Fruit fly (Drosophila melanogaster) whole organism, embryonic: ENCODE measurements around the gene CG6414.

Experiments used
- Blimp-1 ChIP-seq: fragments of 200-800 bp; sonication (Bioruptor generic); optimal IDR thresholded peaks from 3 replicates; lab custom pipeline; 2018; ENCODE audit warnings: missing biosample characterization, missing genetic modification characterization, mild to moderate bottlenecking, moderate library complexity, missing genetic modification reagents
- CG13624 ChIP-seq: fragments of 200-800 bp; sonication (Bioruptor generic); optimal IDR thresholded peaks from 2 replicates; lab custom pipeline; 2016; ENCODE audit warnings: missing biosample characterization, missing genetic modification characterization
- CG14050 ChIP-seq: fragments of 200-800 bp; sonication (Bioruptor generic); IDR thresholded peaks from 3 replicates; pipeline ENCODE4 v1.3.6; 2022; ENCODE audit warnings: missing biosample characterization, missing genetic modification characterization
- CG1647 ChIP-seq: fragments of 200-800 bp; sonication (Bioruptor generic); optimal IDR thresholded peaks from 3 replicates; lab custom pipeline; 2016; ENCODE audit warnings: missing biosample characterization, missing genetic modification characterization
- CG6254 ChIP-seq: fragments of 200-800 bp; sonication (Bioruptor generic); optimal IDR thresholded peaks from 3 replicates; lab custom pipeline; 2017; ENCODE audit warnings: mild to moderate bottlenecking, missing biosample characterization, missing genetic modification reagents, missing genetic modification characterization
- Dfd ChIP-seq, 2 experiments: fragments of >200 bp; optimal IDR thresholded peaks; 2 replicates each; lab custom pipeline; 2017; ENCODE audit warnings: missing biosample characterization in 2 of 2, missing genetic modification characterization in 2 of 2
- HHEX ChIP-seq: fragments of 200-800 bp; sonication (Bioruptor generic); optimal IDR thresholded peaks from 3 replicates; lab custom pipeline; 2017; ENCODE audit warnings: missing biosample characterization, mild to moderate bottlenecking, missing genetic modification characterization, missing genetic modification reagents
- HLH54F ChIP-seq: fragments of 200-800 bp; sonication (Bioruptor generic); optimal IDR thresholded peaks from 3 replicates; lab custom pipeline; 2016; ENCODE audit warnings: missing biosample characterization, missing genetic modification characterization
- ftz-f1 ChIP-seq: fragments of 200-800 bp; sonication (Bioruptor generic); optimal IDR thresholded peaks from 2 replicates; lab custom pipeline; 2016; ENCODE audit warnings: missing biosample characterization, missing genetic modification characterization
- insv ChIP-seq, 2 experiments: fragments of 200-800 bp; sonication (Bioruptor generic); optimal IDR thresholded peaks; 3 replicates each; lab custom pipeline; 2016 to 2018; ENCODE audit warnings: missing biosample characterization in 2 of 2, missing genetic modification characterization in 2 of 2
- pb ChIP-seq: fragments of 200-800 bp; sonication (Bioruptor generic); optimal IDR thresholded peaks from 3 replicates; lab custom pipeline; 2016; ENCODE audit warnings: missing biosample characterization, missing genetic modification characterization
- pros ChIP-seq: fragments of 200-800 bp; sonication (Bioruptor generic); optimal IDR thresholded peaks from 3 replicates; lab custom pipeline; 2019; ENCODE audit warnings: missing biosample characterization, mild to moderate bottlenecking, missing genetic modification characterization, moderate library complexity
- schlank ChIP-seq: fragments of 200-800 bp; sonication (Bioruptor generic); optimal IDR thresholded peaks from 2 replicates; lab custom pipeline; 2018; ENCODE audit warnings: missing biosample characterization, mild to moderate bottlenecking, missing genetic modification characterization
- sisA ChIP-seq: fragments of 200-800 bp; sonication (Bioruptor generic); IDR thresholded peaks from 2 replicates; pipeline ENCODE4 v1.3.6; 2022; ENCODE audit warnings: missing biosample characterization, missing genetic modification characterization

- peak; percentile 24 for TF ChIP-seq Blimp-1 (GFP tag; lab: Kevin White, UChicago)
- TF ChIP-seq HLH54F, result no peak
- no peak for TF ChIP-seq insv (GFP tag; optimal IDR thresholded peaks at IDR 0.05; lab: Kevin White, UChicago)
- TF ChIP-seq Dfd (GFP tag; optimal IDR thresholded peaks at IDR 0.05; lab: Kevin White, UChicago), result no peak
- no peak for TF ChIP-seq CG6254 (GFP tag; lab: Kevin White, UChicago)
- TF ChIP-seq sisA (GFP tag; lab: Robert Waterston, UW), result no peak
- TF ChIP-seq ftz-f1 (GFP tag; lab: Kevin White, UChicago), result no peak
- TF ChIP-seq schlank (tag; lab: Kevin White, UChicago), result no peak
- TF ChIP-seq HHEX, result no peak
- TF ChIP-seq CG1647 (GFP tag; lab: Kevin White, UChicago), result no peak
- no peak for TF ChIP-seq pros
- no peak for TF ChIP-seq CG14050 (GFP tag; lab: Robert Waterston, UW)
- no peak for TF ChIP-seq pb (GFP tag; lab: Kevin White, UChicago)
- no peak for TF ChIP-seq CG13624 (GFP tag; lab: Kevin White, UChicago)
Measured at dm6 chrX:4020159-4020558, 49.0 kb upstream of the CG6414 start.
